Fruit fly (Drosophila melanogaster): ENCODE data around the gene byn.

- TF ChIP-seq woc (GFP tag; optimal IDR thresholded peaks at IDR 0.05) = no peak
- TF ChIP-seq pan (optimal IDR thresholded peaks at IDR 0.05) = no peak
- TF ChIP-seq Hr78 (GFP tag; optimal IDR thresholded peaks at IDR 0.05) = no peak
- no peak for TF ChIP-seq dl (GFP tag; optimal IDR thresholded peaks at IDR 0.05; ENCODE audit: insufficient read depth in 1 of 2, partially characterized antibody in 2 of 2)
- no peak for TF ChIP-seq Abd-B (GFP tag; optimal IDR thresholded peaks at IDR 0.05)
- no peak for TF ChIP-seq h (GFP tag; optimal IDR thresholded peaks at IDR 0.05)
- no peak for TF ChIP-seq lola (GFP tag; optimal IDR thresholded peaks at IDR 0.05)
- TF ChIP-seq Hr83 (GFP tag; optimal IDR thresholded peaks at IDR 0.05; ENCODE audit: poor library complexity, severe bottlenecking) = no peak
- no peak for TF ChIP-seq Rel (GFP tag; optimal IDR thresholded peaks at IDR 0.05)
- no peak for TF ChIP-seq Rel (tag; optimal IDR thresholded peaks at IDR 0.05)
- TF ChIP-seq N (GFP tag; optimal IDR thresholded peaks at IDR 0.05) = no peak
These were observed at the start of gene byn for dm6 chr3L:11927287-11927743.

Data from whole organism, wandering third instar larva.